Fruit fly (Drosophila melanogaster) ovary, adult (tissue): ENCODE data around the gene VAChT.

Source experiments
- CG17801 ChIP-seq: fragments of 200-800 bp; optimal IDR thresholded peaks from 2 replicates; lab custom pipeline; 2019; ENCODE audit warnings: missing biosample characterization, mild to moderate bottlenecking, missing genetic modification characterization, moderate library complexity; ENCODE audit not compliant: partially characterized antibody

The VAChT gene

dm6 chr3R:18738705-18739434, 33.6 kb downstream of the VAChT start:
- TF ChIP-seq CG17801 (GFP tag; lab: Kevin White, UChicago), result no peak

- TF ChIP-seq CG17801 (GFP tag; lab: Kevin White, UChicago), result no peak
Measured at dm6 chr3R:18739435-18739977, 34.2 kb downstream of the VAChT start.

DNA sequence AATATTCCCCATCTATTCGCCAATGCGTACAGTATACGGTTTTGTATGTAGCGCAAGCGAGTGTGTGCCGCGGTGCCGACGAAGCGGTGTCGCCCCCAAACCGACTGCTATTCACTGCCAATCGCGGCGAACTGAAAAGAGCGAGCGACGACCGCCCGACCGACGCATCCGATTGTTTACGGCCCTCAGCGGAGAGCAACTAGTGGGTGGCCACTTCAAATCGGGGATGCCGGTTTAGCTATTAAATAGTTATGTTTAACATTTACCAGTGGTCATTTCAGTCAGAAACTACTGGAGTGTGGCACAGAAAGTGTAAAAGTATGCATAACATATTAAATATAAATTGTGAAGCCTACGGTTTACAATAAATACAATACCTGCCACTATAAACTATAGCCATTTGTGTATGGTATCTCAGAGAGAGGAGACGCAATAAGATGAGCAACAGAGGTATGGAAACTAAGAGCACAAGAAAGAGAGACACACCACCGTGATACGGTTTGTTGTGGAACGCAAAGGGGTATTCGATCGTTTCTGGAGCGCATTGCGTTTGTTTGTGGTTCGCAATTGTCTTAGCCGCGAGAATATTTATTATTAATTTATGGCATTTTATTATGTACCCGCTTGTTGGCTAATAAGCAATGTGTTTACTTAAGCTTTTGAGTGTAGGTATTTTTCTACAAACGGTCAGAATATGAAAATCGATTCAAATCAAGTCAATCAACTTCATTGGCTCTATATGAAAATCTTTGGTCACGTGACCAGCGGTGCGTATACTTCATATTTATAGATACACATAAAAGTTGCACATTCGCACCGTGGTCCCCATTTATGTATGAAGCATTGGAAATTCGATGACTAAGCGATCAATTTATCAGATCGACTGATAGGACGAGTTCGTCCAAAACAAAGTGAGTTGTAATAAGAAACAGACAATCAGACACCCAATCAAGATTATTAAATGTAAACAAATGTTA, 35.0 kb downstream of the VAChT start:
- TF ChIP-seq CG17801 (GFP tag; lab: Kevin White, UChicago), result no peak

- peak; percentile 89 for TF ChIP-seq CG17801 (GFP tag; lab: Kevin White, UChicago)
Measured at dm6 chr3R:18741027-18741843, 35.9 kb downstream of the VAChT start.

DNA sequence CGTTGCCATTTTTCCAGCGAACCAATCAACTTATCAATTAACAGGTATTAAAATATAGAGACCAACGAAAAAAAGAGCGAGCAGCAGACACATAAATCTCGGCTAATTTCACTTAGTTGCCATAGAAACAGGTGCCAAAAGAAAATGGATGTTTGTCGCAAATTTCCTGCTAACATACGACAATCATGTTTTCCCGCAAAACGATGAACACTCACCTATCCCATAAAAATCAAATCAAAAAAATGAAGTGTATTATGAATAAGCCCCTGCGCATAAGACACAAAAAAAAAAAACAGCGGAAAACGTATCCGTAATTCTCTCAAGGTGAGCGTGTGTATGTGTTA, 36.5 kb downstream of the VAChT start:
- no peak for TF ChIP-seq CG17801 (GFP tag; lab: Kevin White, UChicago)

DNA sequence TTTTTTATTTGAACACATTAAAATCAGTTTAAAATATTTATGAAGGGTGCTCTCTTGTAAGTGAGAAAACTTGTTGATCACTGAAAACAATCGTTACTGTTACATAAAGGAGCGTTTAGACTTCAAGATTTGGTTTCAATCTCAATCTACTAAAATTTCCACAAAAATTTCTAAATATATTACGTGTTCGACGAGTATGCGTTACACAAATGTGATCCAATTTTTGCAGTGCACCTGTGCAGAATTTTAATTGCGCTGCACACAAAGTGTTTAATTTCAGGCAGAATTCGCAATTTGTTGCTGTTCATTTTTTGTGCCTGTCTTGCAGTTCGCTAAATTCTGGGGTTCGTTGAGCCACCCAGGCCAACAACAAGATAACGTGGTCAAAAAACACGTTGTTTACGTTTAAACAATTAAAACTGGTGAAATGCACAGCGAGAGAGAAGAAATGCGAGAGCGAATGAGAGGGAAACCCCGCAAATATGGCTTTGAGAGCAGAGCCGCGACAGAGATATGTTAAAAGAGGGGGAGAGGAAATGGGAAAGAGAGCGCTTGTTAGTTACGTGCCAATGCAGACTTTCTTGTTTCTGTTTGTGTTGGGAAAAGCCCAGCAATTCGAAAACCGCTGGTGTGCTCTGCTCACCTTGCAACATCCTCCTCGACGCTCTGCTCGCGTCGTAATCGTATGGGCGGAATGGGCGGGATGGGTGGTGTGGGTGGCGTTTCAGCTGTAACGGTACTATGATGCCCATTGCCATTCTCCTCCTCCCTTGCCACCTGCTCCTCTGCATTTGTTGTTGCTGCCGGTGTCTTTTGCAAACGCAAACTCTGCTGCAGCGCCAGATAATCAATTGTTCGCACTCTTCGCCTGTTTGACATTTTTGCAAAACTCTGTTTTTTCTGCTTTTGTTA, 37.3 kb downstream of the VAChT start:
- peak; percentile 71 for TF ChIP-seq CG17801 (GFP tag; lab: Kevin White, UChicago)

- peak; percentile 35 for TF ChIP-seq CG17801 (GFP tag; lab: Kevin White, UChicago)
Measured at dm6 chr3R:18743270-18743922, 38.1 kb downstream of the VAChT start, which contains the start of gene Mekk1. Gene Mekk1 (minus strand): TSS chr3R:18743594.

DNA sequence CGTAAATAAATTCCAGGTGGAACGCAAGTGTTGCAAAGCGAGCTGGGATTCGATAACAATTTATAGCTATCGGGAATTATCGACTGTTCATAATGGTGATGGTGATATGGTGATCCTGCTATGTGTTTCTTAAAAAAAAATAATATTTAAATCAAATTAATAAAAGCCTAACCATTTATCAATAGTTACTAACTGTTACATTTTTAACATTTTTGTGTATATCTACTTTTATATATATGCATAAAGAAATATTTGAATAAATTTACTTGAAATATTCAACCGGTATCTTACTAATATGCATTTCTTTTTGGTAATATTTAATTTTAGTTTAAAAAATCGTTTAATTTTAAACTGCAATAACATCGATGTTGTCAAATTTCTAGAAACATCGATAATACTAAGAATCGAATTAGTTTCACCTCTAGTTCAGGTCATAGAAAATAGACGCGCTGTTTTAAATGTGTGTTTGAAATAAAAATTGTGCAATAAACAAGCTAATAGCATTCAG, 40.7 kb downstream of the VAChT start, which contains the start of the genes PGS1 and gwl:
TSS of gene PGS1 (minus strand) at position 81 of the 508 bp plus-strand sequence.
TSS of gene gwl (plus strand) at position 410 of the 508 bp plus-strand sequence.
- peak; percentile 87 for TF ChIP-seq CG17801 (GFP tag; lab: Kevin White, UChicago)

dm6 chr3R:18748087-18748486, 42.8 kb downstream of the VAChT start:
- TF ChIP-seq CG17801 (GFP tag; lab: Kevin White, UChicago), result no peak

dm6 chr3R:18749786-18750185, 44.5 kb downstream of the VAChT start:
- TF ChIP-seq CG17801 (GFP tag; lab: Kevin White, UChicago), result no peak

DNA sequence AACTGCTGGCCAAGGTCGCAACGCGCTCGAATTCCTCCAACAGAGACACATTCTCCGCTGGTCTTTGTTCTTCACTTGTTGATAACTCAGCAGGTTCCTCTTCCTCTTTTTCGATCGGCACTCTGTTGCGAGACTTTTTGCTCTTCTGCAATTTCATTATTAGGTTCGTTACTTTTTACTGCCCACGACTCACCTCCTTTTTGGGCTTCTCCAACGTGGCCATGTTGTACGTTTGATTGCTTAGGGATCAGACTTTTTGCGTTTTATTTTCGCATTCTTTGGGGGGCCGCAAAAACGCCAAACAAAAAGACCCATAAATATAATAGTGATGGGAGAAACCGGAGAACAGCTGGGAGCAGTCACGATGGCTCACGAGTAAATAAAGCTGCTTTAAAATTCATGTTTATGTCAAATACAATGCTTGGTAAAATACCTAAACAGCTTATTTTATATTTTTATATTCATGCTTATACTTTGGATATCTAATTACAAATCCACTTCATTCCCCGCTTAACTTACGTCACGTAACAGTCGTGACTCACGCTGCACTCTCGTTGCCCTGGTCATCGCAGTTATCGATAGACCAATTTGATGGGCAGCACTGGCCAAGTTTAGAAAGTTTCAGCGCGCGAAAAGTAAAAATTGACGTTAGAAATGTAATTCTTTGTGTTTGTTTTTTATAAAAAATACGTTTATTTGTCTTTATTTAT, 53.4 kb downstream of the VAChT start, which contains the start of gene Epg5:
TSS of gene Epg5 (minus strand) at position 326 of the 710 bp plus-strand sequence.
- TF ChIP-seq CG17801 (GFP tag; lab: Kevin White, UChicago), result peak; percentile 61
